Worm (Caenorhabditis elegans) whole organism, late embryonic: ENCODE data around the gene F33G12.3.

ENCODE experiments used
- Y22D7AL.16 ChIP-seq: sonication (generic microtip); optimal IDR thresholded peaks from 2 replicates; lab custom pipeline; 2016; ENCODE audit warnings: missing genetic modification characterization, missing compliant biosample characterization
- ceh-2 ChIP-seq: sonication (generic microtip); optimal IDR thresholded peaks from 2 replicates; lab custom pipeline; 2016; ENCODE audit warnings: missing genotype, missing genetic modification characterization, missing compliant biosample characterization
- ceh-22 ChIP-seq: sonication (generic microtip); optimal IDR thresholded peaks from 2 replicates; lab custom pipeline; 2017; ENCODE audit warnings: missing biosample characterization, missing genetic modification characterization
- ceh-31 ChIP-seq: sonication (generic microtip); optimal IDR thresholded peaks from 2 replicates; lab custom pipeline; 2016; ENCODE audit warnings: missing genetic modification characterization, missing compliant biosample characterization
- ceh-34 ChIP-seq: sonication (generic microtip); optimal IDR thresholded peaks from 2 replicates; lab custom pipeline; 2016; ENCODE audit warnings: mild to moderate bottlenecking, missing genetic modification characterization, missing compliant biosample characterization
- ceh-45 ChIP-seq: fragments of 200-800 bp; sonication (Bioruptor generic); IDR thresholded peaks from 2 replicates; pipeline ENCODE4 v1.3.6; 2022; ENCODE audit warnings: missing genetic modification reagents, missing genetic modification characterization, missing compliant biosample characterization
- ceh-48 ChIP-seq: sonication (generic microtip); optimal IDR thresholded peaks from 2 replicates; lab custom pipeline; 2016; ENCODE audit warnings: missing genetic modification characterization, inconsistent platforms, missing compliant biosample characterization
- ceh-6 ChIP-seq: fragments of 200-800 bp; sonication (Bioruptor generic); optimal IDR thresholded peaks from 2 replicates; lab custom pipeline; 2018; ENCODE audit warnings: mild to moderate bottlenecking, missing genetic modification characterization, missing compliant biosample characterization
- ceh-9 ChIP-seq: sonication (generic microtip); optimal IDR thresholded peaks from 2 replicates; lab custom pipeline; 2016; ENCODE audit warnings: mild to moderate bottlenecking, missing genetic modification characterization, inconsistent platforms, missing compliant biosample characterization
- che-1 ChIP-seq: sonication (generic microtip); optimal IDR thresholded peaks from 2 replicates; lab custom pipeline; 2016; ENCODE audit warnings: mild to moderate bottlenecking, missing genetic modification characterization, missing compliant biosample characterization
- eyg-1 ChIP-seq: sonication (generic microtip); optimal IDR thresholded peaks from 2 replicates; lab custom pipeline; 2016; ENCODE audit warnings: missing genotype, missing genetic modification characterization, missing compliant biosample characterization
- fax-1 ChIP-seq: sonication (generic microtip); optimal IDR thresholded peaks from 2 replicates; lab custom pipeline; 2016; ENCODE audit warnings: missing genotype, missing genetic modification characterization, missing compliant biosample characterization
- gmeb-2 ChIP-seq: sonication (generic microtip); optimal IDR thresholded peaks from 2 replicates; lab custom pipeline; 2016; ENCODE audit warnings: missing genetic modification characterization, inconsistent platforms, missing compliant biosample characterization
- hlh-13 ChIP-seq: fragments of 200-800 bp; sonication (Bioruptor generic); optimal IDR thresholded peaks from 2 replicates; lab custom pipeline; 2018; ENCODE audit warnings: mild to moderate bottlenecking, missing genetic modification characterization, missing compliant biosample characterization
- hlh-15 ChIP-seq: sonication (generic microtip); optimal IDR thresholded peaks from 2 replicates; lab custom pipeline; 2016; ENCODE audit warnings: missing genetic modification characterization, missing compliant biosample characterization
- hlh-30 ChIP-seq: sonication (generic microtip); optimal IDR thresholded peaks from 2 replicates; lab custom pipeline; 2017; ENCODE audit warnings: antibody characterized with exemption, missing genetic modification characterization, missing compliant biosample characterization; ENCODE audit not compliant: insufficient read depth
- hlh-6 ChIP-seq: sonication (generic microtip); optimal IDR thresholded peaks from 2 replicates; lab custom pipeline; 2016; ENCODE audit warnings: missing genotype, missing genetic modification characterization, missing compliant biosample characterization
- madf-2 ChIP-seq: sonication (generic microtip); optimal IDR thresholded peaks from 2 replicates; lab custom pipeline; 2017; ENCODE audit warnings: missing genetic modification characterization, missing compliant biosample characterization
- mec-3 ChIP-seq: sonication (generic microtip); optimal IDR thresholded peaks from 2 replicates; lab custom pipeline; 2016; ENCODE audit warnings: borderline replicate concordance, missing genetic modification characterization, missing compliant biosample characterization
- nfya-1 ChIP-seq: sonication (generic microtip); optimal IDR thresholded peaks from 2 replicates; lab custom pipeline; 2017; ENCODE audit warnings: missing genetic modification characterization, mild to moderate bottlenecking, missing compliant biosample characterization, antibody characterized with exemption, moderate library complexity
- nhr-11 ChIP-seq: fragments of 150-350 bp; optimal IDR thresholded peaks from 2 replicates; lab custom pipeline; 2014; ENCODE audit warnings: missing biosample characterization, missing genetic modification characterization
- nhr-232 ChIP-seq: sonication (generic microtip); optimal IDR thresholded peaks from 2 replicates; lab custom pipeline; 2016; ENCODE audit warnings: missing genetic modification characterization, missing compliant biosample characterization
- odd-2 ChIP-seq: sonication (generic microtip); optimal IDR thresholded peaks from 2 replicates; lab custom pipeline; 2017; ENCODE audit warnings: antibody characterized with exemption, mild to moderate bottlenecking, missing genetic modification characterization, missing compliant biosample characterization
- pax-1 ChIP-seq: fragments of 150-350 bp; optimal IDR thresholded peaks from 2 replicates; lab custom pipeline; 2014; ENCODE audit warnings: missing biosample characterization, missing genetic modification characterization
- pha-2 ChIP-seq: sonication (generic microtip); optimal IDR thresholded peaks from 2 replicates; lab custom pipeline; 2017; ENCODE audit warnings: mild to moderate bottlenecking, missing genetic modification characterization, missing compliant biosample characterization
- pha-4 ChIP-seq: fragments of 150-350 bp; optimal IDR thresholded peaks from 2 replicates; lab custom pipeline; 2018; ENCODE audit warnings: missing biosample characterization, missing genetic modification reagents, missing genetic modification characterization
- pqm-1 ChIP-seq: sonication (generic microtip); optimal IDR thresholded peaks from 2 replicates; lab custom pipeline; 2016; ENCODE audit warnings: missing genetic modification characterization, missing compliant biosample characterization
- rnt-1 ChIP-seq: sonication (generic microtip); optimal IDR thresholded peaks from 2 replicates; lab custom pipeline; 2016; ENCODE audit warnings: missing genetic modification characterization, missing compliant biosample characterization
- sdc-2 ChIP-seq: sonication (generic microtip); optimal IDR thresholded peaks from 2 replicates; lab custom pipeline; 2016; ENCODE audit warnings: missing genotype, missing genetic modification characterization, missing compliant biosample characterization
- sox-2 ChIP-seq: fragments of 200-800 bp; sonication (Bioruptor generic); IDR thresholded peaks from 2 replicates; pipeline ENCODE4 v1.3.6; 2022; ENCODE audit warnings: missing genetic modification reagents, missing genetic modification characterization, missing compliant biosample characterization
- syd-9 ChIP-seq: sonication (generic microtip); optimal IDR thresholded peaks from 2 replicates; lab custom pipeline; 2016; ENCODE audit warnings: mild to moderate bottlenecking, missing genetic modification characterization, moderate library complexity, missing compliant biosample characterization
- tbx-2 ChIP-seq: sonication (generic microtip); optimal IDR thresholded peaks from 2 replicates; lab custom pipeline; 2016; ENCODE audit warnings: missing genetic modification characterization, missing compliant biosample characterization
- tbx-7 ChIP-seq: sonication (generic microtip); optimal IDR thresholded peaks from 2 replicates; lab custom pipeline; 2016; ENCODE audit warnings: missing genotype, missing genetic modification characterization, missing compliant biosample characterization
- ttx-3 ChIP-seq: sonication (generic microtip); optimal IDR thresholded peaks from 2 replicates; lab custom pipeline; 2016; ENCODE audit warnings: missing genetic modification reagents, missing genetic modification characterization, missing compliant biosample characterization
- unc-3 ChIP-seq, 2 experiments: fragments of 200-800 bp in 1 of 2; sonication (Bioruptor generic) in 1 of 2; sonication (generic microtip) in 1 of 2; conservative IDR thresholded peaks in 1 of 2; optimal IDR thresholded peaks in 1 of 2; 2 replicates each; pipeline versions ENCODE4 v1.3.6 to Lab custom; 2016 to 2022; ENCODE audit warnings: missing compliant biosample characterization in 2 of 2, missing genetic modification characterization in 2 of 2, missing genetic modification reagents in 1 of 2
- unc-42 ChIP-seq: sonication (generic microtip); optimal IDR thresholded peaks from 2 replicates; lab custom pipeline; 2016; ENCODE audit warnings: missing genotype, missing genetic modification characterization, missing compliant biosample characterization
- unc-55 ChIP-seq: sonication (generic microtip); optimal IDR thresholded peaks from 2 replicates; lab custom pipeline; 2017; ENCODE audit warnings: missing biosample characterization, missing genetic modification reagents, missing genetic modification characterization
- unc-86 ChIP-seq: sonication (generic microtip); optimal IDR thresholded peaks from 2 replicates; lab custom pipeline; 2016; ENCODE audit warnings: missing genetic modification characterization, missing compliant biosample characterization

Gene F33G12.3

DNA sequence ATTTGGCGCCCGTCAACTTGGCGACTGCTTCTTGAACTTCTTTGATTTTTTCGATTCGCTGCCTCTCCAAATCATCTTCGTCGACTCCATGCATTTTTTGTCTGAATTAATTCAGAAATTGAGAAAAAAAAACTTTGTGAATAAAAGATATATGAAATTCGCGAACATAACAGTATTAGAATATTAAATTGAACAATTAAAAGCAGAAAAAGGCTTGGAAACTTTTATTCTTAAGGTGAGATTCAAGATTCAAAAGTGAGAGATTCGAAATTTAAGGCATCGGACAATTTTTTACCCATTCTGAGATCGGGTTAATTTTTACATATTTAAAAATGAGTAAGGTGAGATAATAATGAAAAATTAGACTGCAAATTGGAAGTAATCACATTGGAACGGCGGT, at the start of gene F33G12.3:
TSS of gene F33G12.3 (minus strand) at position 101 of the 400 bp plus-strand sequence.
- TF ChIP-seq pha-2 (tag; lab: Kevin White, UChicago) (no peak), pha-4 (tag; lab: Kevin White, UChicago) (no peak), madf-2 (tag; lab: Kevin White, UChicago) (no peak)
- TF ChIP-seq, all 69 proteins: peak for 0

DNA sequence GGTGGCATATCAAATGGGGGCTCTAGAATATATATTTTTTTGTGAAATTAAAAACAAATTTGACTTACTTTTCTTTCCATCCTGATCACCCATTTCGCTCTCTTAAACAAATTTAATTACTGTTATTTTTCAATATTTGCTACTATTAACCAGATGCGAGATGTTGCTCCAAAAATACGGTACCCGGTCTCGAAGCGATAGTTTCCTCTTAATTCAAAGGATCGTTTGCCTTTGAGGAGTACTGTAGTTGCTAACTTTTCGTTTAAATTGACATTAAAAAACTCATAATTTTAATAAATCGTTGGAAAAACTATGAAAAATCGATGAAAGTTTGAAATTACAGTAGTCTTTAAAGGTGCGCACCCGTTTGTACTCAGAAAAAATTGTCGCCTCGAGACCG, 49.5 kb upstream of the F33G12.3 start, which contains the start of gene C04G6.4:
TSS of gene C04G6.4 (minus strand) at position 101 of the 400 bp plus-strand sequence.
- no peak for TF ChIP-seq unc-55
- no peak for TF ChIP-seq fax-1 (tag; lab: Kevin White, UChicago)
- TF ChIP-seq che-1 (tag; lab: Kevin White, UChicago) = no peak
- TF ChIP-seq pha-2 (tag; lab: Kevin White, UChicago) = no peak
- no peak for TF ChIP-seq hlh-13 (GFP tag; lab: Kevin White, UChicago)
- no peak for TF ChIP-seq tbx-7 (tag; lab: Kevin White, UChicago)
- TF ChIP-seq eyg-1 (tag; lab: Kevin White, UChicago) = no peak
- no peak for TF ChIP-seq gmeb-2
- TF ChIP-seq ceh-6 (GFP tag; lab: Kevin White, UChicago) = no peak
- no peak for TF ChIP-seq ceh-45 (GFP tag; lab: Robert Waterston, UW)
- no peak for TF ChIP-seq nhr-11 (tag; lab: Kevin White, UChicago)
- no peak for TF ChIP-seq sox-2 (GFP tag; lab: Robert Waterston, UW)

DNA sequence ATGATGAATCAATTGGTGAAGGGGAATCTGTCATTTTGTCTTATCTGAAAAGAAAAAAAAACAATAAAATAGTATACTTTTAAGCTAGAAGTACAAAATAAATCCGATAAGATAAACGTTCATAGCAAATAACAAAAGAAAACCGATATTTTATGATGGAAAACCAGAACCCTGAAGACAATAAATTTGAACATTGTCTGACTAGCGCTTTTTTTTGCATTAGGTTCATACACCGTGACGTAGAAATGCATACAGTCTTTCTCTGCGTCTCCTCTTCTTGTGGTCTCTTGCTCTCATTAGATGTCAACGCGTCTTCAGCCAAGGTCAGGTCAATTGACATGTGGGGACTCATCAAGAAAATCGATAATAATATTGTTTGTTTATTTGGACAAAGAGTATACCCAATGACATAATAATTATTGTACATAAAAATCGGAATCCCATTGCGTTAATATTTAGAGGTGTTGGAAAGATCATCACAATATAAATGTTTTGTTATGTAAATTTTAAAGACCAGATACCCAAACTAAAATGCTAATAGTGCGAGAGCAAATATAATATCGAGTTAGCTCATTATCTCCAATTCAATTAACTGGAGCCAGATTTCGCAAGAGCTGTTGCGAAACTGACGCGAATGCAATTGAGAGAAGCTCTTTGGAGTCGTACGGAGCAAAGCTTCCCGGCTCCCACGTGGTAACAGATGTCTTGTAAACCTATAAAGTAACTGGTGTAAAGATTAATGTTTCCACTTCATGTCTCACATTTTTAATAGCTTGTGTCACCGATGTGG, 47.5 kb upstream of the F33G12.3 start, which contains the start of gene dsh-2:
TSS of gene dsh-2 (minus strand) at position 51 of the 790 bp plus-strand sequence.
- peak; percentile 52 for TF ChIP-seq hlh-30 (tag; lab: Kevin White, UChicago)
- no peak for TF ChIP-seq Y22D7AL.16
- TF ChIP-seq nfya-1 = peak; percentile 39
- TF ChIP-seq tbx-7 (tag; lab: Kevin White, UChicago) = no peak
- TF ChIP-seq unc-55 = peak; percentile 41
- peak; percentile 86 for TF ChIP-seq pax-1
- peak; percentile 65 for TF ChIP-seq unc-42 (tag; lab: Kevin White, UChicago)
- TF ChIP-seq ceh-48 (tag; lab: Kevin White, UChicago) = peak; percentile 25
- TF ChIP-seq tbx-2 (tag; lab: Kevin White, UChicago) = peak; percentile 32

DNA sequence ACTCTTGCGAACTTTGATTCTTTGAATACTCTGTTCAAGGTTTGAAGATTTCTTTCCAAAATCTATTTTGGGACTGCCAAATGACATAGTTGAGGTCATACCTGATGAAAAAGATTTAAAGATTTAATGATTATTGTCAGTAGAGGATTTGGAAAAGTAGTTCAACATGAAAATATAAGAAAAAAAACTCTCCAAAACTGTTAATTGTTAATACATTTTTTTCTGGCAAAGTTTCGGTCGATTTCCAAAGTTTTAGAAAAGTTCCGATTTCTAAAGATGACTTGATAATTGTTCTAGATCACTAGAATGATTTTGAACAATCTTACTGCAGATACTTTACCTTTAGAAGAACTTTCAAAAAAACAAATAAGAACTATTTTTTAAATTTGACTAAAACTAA, 37.4 kb upstream of the F33G12.3 start, which contains the start of gene C27A2.7:
TSS of gene C27A2.7 (minus strand) at position 101 of the 400 bp plus-strand sequence.
- TF ChIP-seq odd-2 (tag; lab: Kevin White, UChicago) (no peak), sdc-2 (no peak)
- TF ChIP-seq, all 69 proteins: peak for 0

DNA sequence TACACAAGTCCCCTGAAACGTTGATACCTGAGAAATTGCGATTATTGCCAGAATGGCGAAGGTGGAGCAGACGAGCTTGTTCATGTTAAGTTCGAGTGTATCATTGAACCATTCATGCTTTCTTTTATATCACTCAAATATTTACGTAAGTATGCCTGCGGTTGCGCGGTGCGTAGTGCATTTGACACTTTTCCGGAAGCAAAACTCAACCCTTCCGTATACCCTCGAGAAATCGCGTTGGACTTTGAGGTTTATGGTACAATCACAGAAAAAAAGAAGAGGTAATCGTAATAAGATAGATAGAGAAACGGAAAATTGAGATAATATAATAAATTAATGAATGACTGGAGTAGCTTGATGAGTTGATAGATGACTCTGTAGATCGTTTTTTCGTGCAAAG, 35.7 kb upstream of the F33G12.3 start, which contains the start of gene idpb-2:
TSS of gene idpb-2 (minus strand) at position 101 of the 400 bp plus-strand sequence.
- no peak for TF ChIP-seq mec-3 (tag; lab: Kevin White, UChicago)
- no peak for TF ChIP-seq tbx-7 (tag; lab: Kevin White, UChicago)
- no peak for TF ChIP-seq ceh-31 (tag; lab: Kevin White, UChicago)
- no peak for TF ChIP-seq hlh-6 (tag; lab: Kevin White, UChicago)
- no peak for TF ChIP-seq fax-1 (tag; lab: Kevin White, UChicago)
- TF ChIP-seq rnt-1 (tag; lab: Kevin White, UChicago) = no peak
- TF ChIP-seq ceh-2 (tag; lab: Kevin White, UChicago) = no peak
- TF ChIP-seq ceh-22 (tag; lab: Kevin White, UChicago) = no peak
- TF ChIP-seq, all 69 proteins: peak for 0

DNA sequence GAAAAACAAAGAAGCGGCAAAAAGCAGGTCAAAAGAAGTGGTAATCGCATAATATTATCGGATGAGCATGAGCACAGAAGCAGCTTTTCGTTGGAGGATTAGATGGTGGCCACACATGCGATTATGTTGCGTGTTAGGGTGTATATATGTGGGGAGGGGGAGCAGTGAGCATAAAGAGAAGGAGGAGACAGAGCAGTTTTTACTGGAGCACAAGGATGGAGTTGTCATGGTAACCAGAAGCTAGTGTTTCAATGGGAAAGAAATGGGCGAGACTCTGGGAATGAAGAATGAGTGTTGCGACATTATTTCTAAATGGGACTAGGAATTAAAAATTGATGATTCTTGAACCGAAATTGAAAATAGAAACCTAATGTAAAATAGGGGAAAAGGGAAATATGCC, 34.1 kb upstream of the F33G12.3 start, which contains the start of gene C27A2.8:
TSS of gene C27A2.8 (minus strand) at position 117 of the 400 bp plus-strand sequence.
- no peak for TF ChIP-seq pha-2 (tag; lab: Kevin White, UChicago)
- TF ChIP-seq ttx-3 (tag; lab: Kevin White, UChicago) = no peak
- TF ChIP-seq ceh-31 (tag; lab: Kevin White, UChicago) = no peak
- no peak for TF ChIP-seq eyg-1 (tag; lab: Kevin White, UChicago)
- TF ChIP-seq ceh-9 (tag; lab: Kevin White, UChicago) = no peak
- TF ChIP-seq pqm-1 (tag; lab: Kevin White, UChicago) = no peak
- TF ChIP-seq unc-86 (tag; lab: Kevin White, UChicago) = no peak
- no peak for TF ChIP-seq unc-3 (GFP tag; conservative IDR thresholded peaks at IDR 0.05; lab: Robert Waterston, UW)
- TF ChIP-seq unc-3 (tag; optimal IDR thresholded peaks at IDR 0.05; lab: Kevin White, UChicago) = no peak
- no peak for TF ChIP-seq mec-3 (tag; lab: Kevin White, UChicago)
- no peak for TF ChIP-seq rnt-1 (tag; lab: Kevin White, UChicago)
- no peak for TF ChIP-seq tbx-7 (tag; lab: Kevin White, UChicago)
- no peak for TF ChIP-seq syd-9
- no peak for TF ChIP-seq hlh-15 (tag; lab: Kevin White, UChicago)
- no peak for TF ChIP-seq ceh-34 (tag; lab: Kevin White, UChicago)
- TF ChIP-seq odd-2 (tag; lab: Kevin White, UChicago) = no peak
- TF ChIP-seq nhr-232 (tag; lab: Kevin White, UChicago) = no peak
